Worm (Caenorhabditis elegans) whole organism, young adult: ENCODE results near the gene deb-1.
"Not testable (repeated sequence)": the region's sequence is repeated elsewhere in the genome, so short reads cannot be mapped to it uniquely, and the experiment has no call there.

Experiments
- C06A6.2 ChIP-seq: fragments of 200-800 bp; sonication (Bioruptor generic); conservative IDR thresholded peaks from 2 replicates; pipeline ENCODE4 v1.3.6; 2022; ENCODE audit warnings: missing genetic modification characterization, missing compliant biosample characterization
- athp-1 ChIP-seq: sonication (generic microtip); optimal IDR thresholded peaks from 2 replicates; lab custom pipeline; 2017; ENCODE audit warnings: mild to moderate bottlenecking, missing genetic modification characterization, missing compliant biosample characterization
- ceh-58 ChIP-seq: fragments of 200-800 bp; sonication (Bioruptor generic); IDR thresholded peaks from 2 replicates; pipeline ENCODE4 v1.3.6; 2022; ENCODE audit warnings: missing genetic modification characterization, missing compliant biosample characterization
- let-526 ChIP-seq: fragments of 200-800 bp; sonication (Bioruptor generic); IDR thresholded peaks from 2 replicates; pipeline ENCODE4 v1.3.6; 2022; ENCODE audit warnings: missing genetic modification reagents, missing genetic modification characterization, missing compliant biosample characterization
- lir-1 ChIP-seq: fragments of 200-800 bp; sonication (Bioruptor generic); conservative IDR thresholded peaks from 2 replicates; pipeline ENCODE4 v1.3.6; 2022; ENCODE audit warnings: missing genetic modification reagents, missing genetic modification characterization, missing compliant biosample characterization
- nfya-1 ChIP-seq: sonication (generic microtip); optimal IDR thresholded peaks from 2 replicates; lab custom pipeline; 2017; ENCODE audit warnings: antibody characterized with exemption, missing compliant biosample characterization, missing genetic modification characterization, borderline replicate concordance; ENCODE audit not compliant: insufficient read depth
- somi-1 ChIP-seq: fragments of 200-800 bp; sonication (Bioruptor generic); optimal IDR thresholded peaks from 2 replicates; lab custom pipeline; 2018; ENCODE audit warnings: mild to moderate bottlenecking, missing genetic modification characterization, missing compliant biosample characterization
- ztf-3 ChIP-seq: fragments of 200-800 bp; sonication (Bioruptor generic); optimal IDR thresholded peaks from 2 replicates; lab custom pipeline; 2018; ENCODE audit warnings: mild to moderate bottlenecking, missing genetic modification characterization, missing compliant biosample characterization

ce11 chrIV:7112312-7112711 is 18.2 kb upstream of the deb-1 start:
- TF ChIP-seq let-526 (GFP tag; lab: Robert Waterston, UW); C06A6.2 (GFP tag; lab: Robert Waterston, UW); athp-1 (tag; lab: Kevin White, UChicago); ceh-58 (GFP tag; lab: Robert Waterston, UW); nfya-1 (tag; lab: Kevin White, UChicago); ztf-3 (GFP tag; lab: Kevin White, UChicago); lir-1 (GFP tag; lab: Robert Waterston, UW); somi-1: not testable (repeated sequence)
